Fruit fly (Drosophila melanogaster): ENCODE data around the gene CG33695.

CG33695 gene

DNA sequence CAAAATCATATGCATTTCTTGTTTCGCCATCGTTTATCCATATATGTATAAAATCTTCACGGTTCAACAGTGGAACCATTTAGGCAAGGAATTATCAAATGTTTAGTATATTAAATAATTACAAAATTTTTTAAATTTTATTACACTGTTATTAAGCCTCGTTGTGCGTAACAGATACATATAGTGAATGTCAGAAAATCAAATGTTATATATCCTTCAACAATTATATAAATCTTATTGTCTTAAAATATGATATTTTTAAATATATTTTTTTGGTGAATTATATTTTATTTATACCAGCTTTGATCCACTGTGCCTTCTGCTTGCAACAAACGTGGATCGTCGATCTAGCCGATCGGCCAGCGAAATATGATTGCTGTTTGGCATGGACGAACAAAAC lies 29.3 kb downstream of the CG33695 start (continued):
- no peak for TF ChIP-seq Hr39 (GFP tag; optimal IDR thresholded peaks at IDR 0.05)
- TF ChIP-seq Sox102F (GFP tag; optimal IDR thresholded peaks at IDR 0.05), result no peak
- no peak for TF ChIP-seq Sox14 (GFP tag; optimal IDR thresholded peaks at IDR 0.05)
- peak; percentile 12 for TF ChIP-seq CG6792 (GFP tag; optimal IDR thresholded peaks at IDR 0.05)
- no peak for TF ChIP-seq CG3919 (GFP tag; optimal IDR thresholded peaks at IDR 0.05)
- TF ChIP-seq Smox (GFP tag; optimal IDR thresholded peaks at IDR 0.05), result no peak
- TF ChIP-seq CG10669 (GFP tag; optimal IDR thresholded peaks at IDR 0.05), result no peak
- peak; percentile 43 for TF ChIP-seq CG10631 (GFP tag; optimal IDR thresholded peaks at IDR 0.05)
- no peak for TF ChIP-seq vri (GFP tag; optimal IDR thresholded peaks at IDR 0.05)
- TF ChIP-seq fd59A (GFP tag; optimal IDR thresholded peaks at IDR 0.05), result peak; percentile 36
- no peak for TF ChIP-seq topi (GFP tag; optimal IDR thresholded peaks at IDR 0.05)
- peak; percentile 54; the same call in 2 of the 3 replicates for TF ChIP-seq CG8119 (GFP tag; IDR thresholded peaks at IDR 0.05)
- TF ChIP-seq CG3032 (tag; optimal IDR thresholded peaks at IDR 0.05), result peak; percentile 10
- no peak for TF ChIP-seq Met (GFP tag; optimal IDR thresholded peaks at IDR 0.05)
- TF ChIP-seq dsx (GFP tag; optimal IDR thresholded peaks at IDR 0.05; ENCODE audit: poor library complexity, severe bottlenecking), result no peak
- TF ChIP-seq Blimp-1 (GFP tag; optimal IDR thresholded peaks at IDR 0.05), result no peak
- no peak for TF ChIP-seq Sox15 (GFP tag; optimal IDR thresholded peaks at IDR 0.05)
- TF ChIP-seq CG6163 (GFP tag; IDR thresholded peaks at IDR 0.05), result peak; percentile 29; the same call in 1 of the 3 replicates
- TF ChIP-seq CG4318 (GFP tag; optimal IDR thresholded peaks at IDR 0.05), result no peak

DNA sequence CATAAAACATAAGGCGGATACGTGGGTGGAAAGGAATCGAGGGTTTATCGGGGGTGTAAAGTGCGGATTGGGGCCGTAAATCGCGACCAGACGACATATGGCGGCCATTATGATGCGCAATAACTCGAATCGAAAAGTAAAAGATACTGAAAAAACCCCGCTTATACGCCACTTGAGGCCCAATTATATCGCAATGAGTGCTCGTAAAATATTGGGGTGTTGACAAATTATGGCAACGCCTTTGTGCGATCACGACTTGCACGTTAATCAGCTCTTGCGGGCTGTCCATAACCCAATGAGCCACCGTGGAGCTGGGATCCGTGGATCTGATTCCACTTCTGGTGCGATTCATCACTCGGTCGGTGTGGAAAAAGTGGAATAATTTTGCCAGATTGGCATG lies 32.0 kb downstream of the CG33695 start:
- TF ChIP-seq Eip93F (GFP tag; optimal IDR thresholded peaks at IDR 0.05), result no peak
- no peak for TF ChIP-seq CG6276 (GFP tag; optimal IDR thresholded peaks at IDR 0.05)
- TF ChIP-seq CG6163 (GFP tag; IDR thresholded peaks at IDR 0.05), result no peak
- TF ChIP-seq CG31627 (GFP tag; optimal IDR thresholded peaks at IDR 0.05), result no peak
- TF ChIP-seq Lpt (GFP tag; optimal IDR thresholded peaks at IDR 0.05), result no peak
- TF ChIP-seq Smox (GFP tag; optimal IDR thresholded peaks at IDR 0.05), result no peak
- no peak for TF ChIP-seq Gug (GFP tag; IDR thresholded peaks at IDR 0.05)
- no peak for TF ChIP-seq fkh (GFP tag; optimal IDR thresholded peaks at IDR 0.05)
- no peak for TF ChIP-seq Hr38 (GFP tag; optimal IDR thresholded peaks at IDR 0.05)
- TF ChIP-seq CG8319 (GFP tag; optimal IDR thresholded peaks at IDR 0.05), result no peak
- TF ChIP-seq CG7368 (GFP tag; optimal IDR thresholded peaks at IDR 0.05), result no peak
- no peak for TF ChIP-seq CG34406 (GFP tag; optimal IDR thresholded peaks at IDR 0.05)
- no peak for TF ChIP-seq spab (GFP tag; optimal IDR thresholded peaks at IDR 0.05)
- no peak for TF ChIP-seq cyc (GFP tag; optimal IDR thresholded peaks at IDR 0.05)
- TF ChIP-seq CG3919 (GFP tag; optimal IDR thresholded peaks at IDR 0.05), result no peak
- no peak for TF ChIP-seq CG6792 (GFP tag; optimal IDR thresholded peaks at IDR 0.05)

- 0 out of 3 replicates have a peak, but pooled peaks have one; percentile 24 for TF ChIP-seq eg (GFP tag; IDR thresholded peaks at IDR 0.05)
- TF ChIP-seq CG15336 (GFP tag; IDR thresholded peaks at IDR 0.05), result no peak
- peak; percentile 66 for TF ChIP-seq Eip78C (GFP tag)
- no peak for TF ChIP-seq spab (GFP tag; optimal IDR thresholded peaks at IDR 0.05)
- no peak for TF ChIP-seq CG8632 (GFP tag; optimal IDR thresholded peaks at IDR 0.05)
- peak; percentile 18 for TF ChIP-seq Hr4 (GFP tag; optimal IDR thresholded peaks at IDR 0.05)
- TF ChIP-seq Met (GFP tag; optimal IDR thresholded peaks at IDR 0.05), result peak; percentile 11
- peak; percentile 4 for TF ChIP-seq CG10631 (GFP tag; optimal IDR thresholded peaks at IDR 0.05)
- peak; percentile 2 for TF ChIP-seq OdsH (GFP tag; optimal IDR thresholded peaks at IDR 0.05)
- peak; percentile 68 for TF ChIP-seq svp (GFP tag)
- TF ChIP-seq CG6163 (GFP tag; IDR thresholded peaks at IDR 0.05), result peak; percentile 24; the same call in 1 of the 3 replicates
Observed at dm6 chr2L:11317655-11318278, 39.9 kb downstream of the CG33695 start.

Data from whole organism, prepupa.